Worm (Caenorhabditis elegans) whole organism, L1 larva: ENCODE data around the gene frpr-21.

ENCODE experiments used
- elt-3 ChIP-seq, 6 experiments: fragments of 150-350 bp in 1 of 6; sonication (generic microtip); optimal IDR thresholded peaks; 2 replicates each; lab custom pipeline; 2017 to 2018; ENCODE audit warnings: missing biosample characterization in 6 of 6, missing genetic modification characterization in 6 of 6, inconsistent platforms in 1 of 6
- mep-1 ChIP-seq: fragments of 150-350 bp; optimal IDR thresholded peaks from 2 replicates; lab custom pipeline; 2014; ENCODE audit warnings: missing biosample characterization, missing genetic modification characterization

DNA sequence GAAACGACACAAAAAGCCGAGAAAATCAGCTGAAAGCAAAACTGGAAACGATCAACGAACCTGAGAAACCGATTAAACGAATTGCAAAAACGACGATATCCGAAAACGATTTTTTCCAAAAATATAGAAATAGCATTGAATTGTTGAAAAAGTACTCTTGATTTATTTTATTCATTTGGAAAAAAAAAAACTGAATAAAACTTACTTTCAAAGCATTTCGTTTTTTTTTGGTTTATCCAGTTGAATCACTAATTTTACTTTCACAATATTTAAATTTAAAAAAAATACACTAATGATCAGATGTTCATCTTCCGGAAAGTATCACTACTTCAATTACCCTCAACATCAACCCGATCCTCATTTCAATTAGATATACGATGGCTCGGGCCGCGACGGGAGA, 25.3 kb downstream of the frpr-21 start, which contains the start of gene T09F3.5:
- TF ChIP-seq elt-3 (tag; optimal IDR thresholded peaks at IDR 0.05; lab: Kevin White, UChicago) (no peak), mep-1 (tag; lab: Kevin White, UChicago) (no peak)
